Worm (Caenorhabditis elegans): ENCODE results near the gene T19H12.15.

- TF ChIP-seq ceh-63 (GFP tag; optimal IDR thresholded peaks at IDR 0.05) (no peak), snpc-4 (tag; optimal IDR thresholded peaks at IDR 0.05) (no peak), skn-1 (tag; optimal IDR thresholded peaks at IDR 0.05) (no peak), fos-1 (tag; optimal IDR thresholded peaks at IDR 0.05) (no peak), C04F5.9 (tag; optimal IDR thresholded peaks at IDR 0.05) (no peak), snu-23 (GFP tag; optimal IDR thresholded peaks at IDR 0.05) (no peak), lin-39 (tag; optimal IDR thresholded peaks at IDR 0.05) (no peak), ama-1 (optimal IDR thresholded peaks at IDR 0.05) (no peak), C16A3.4 (tag; optimal IDR thresholded peaks at IDR 0.05) (no peak), alr-1 (tag; optimal IDR thresholded peaks at IDR 0.05; ENCODE audit: borderline replicate concordance) (no peak), nhr-28 (tag; optimal IDR thresholded peaks at IDR 0.05) (no peak), nhr-71 (tag; optimal IDR thresholded peaks at IDR 0.05) (no peak), fkh-4 (tag; optimal IDR thresholded peaks at IDR 0.05; ENCODE audit: borderline replicate concordance) (no peak)
Observed at ce11 chrV:4924618-4925017, 45.5 kb upstream of the T19H12.15 start, which contains the start of gene srh-20.

Data from whole organism, L1 larva.